Worm (Caenorhabditis elegans) whole organism, early embryonic: Measurements from ENCODE around the gene gst-18.

Source experiments
- ama-1 ChIP-seq: fragments of 150-350 bp; optimal IDR thresholded peaks from 2 replicates; lab custom pipeline; 2014
- flt-1 ChIP-seq: fragments of 200-800 bp; sonication (Bioruptor generic); IDR thresholded peaks from 2 replicates; pipeline ENCODE4 v1.3.6; 2022; ENCODE audit warnings: missing genetic modification characterization, missing compliant biosample characterization

- no peak for TF ChIP-seq ama-1
- no peak for TF ChIP-seq flt-1 (GFP tag; lab: Robert Waterston, UW)
Observed at ce11 chrII:13670707-13671295, 40.1 kb upstream of the gst-18 start.
